Fruit fly (Drosophila melanogaster) S2 (cell line): Measurements from ENCODE around the gene Girdin.

Source experiments
- CG8478 ChIP-seq: fragments of >200 bp; optimal IDR thresholded peaks from 2 replicates; lab custom pipeline; 2018
- CTCF ChIP-seq, 2 experiments: fragments of >200 bp; optimal IDR thresholded peaks; 2 replicates each; lab custom pipeline; 2018

DNA sequence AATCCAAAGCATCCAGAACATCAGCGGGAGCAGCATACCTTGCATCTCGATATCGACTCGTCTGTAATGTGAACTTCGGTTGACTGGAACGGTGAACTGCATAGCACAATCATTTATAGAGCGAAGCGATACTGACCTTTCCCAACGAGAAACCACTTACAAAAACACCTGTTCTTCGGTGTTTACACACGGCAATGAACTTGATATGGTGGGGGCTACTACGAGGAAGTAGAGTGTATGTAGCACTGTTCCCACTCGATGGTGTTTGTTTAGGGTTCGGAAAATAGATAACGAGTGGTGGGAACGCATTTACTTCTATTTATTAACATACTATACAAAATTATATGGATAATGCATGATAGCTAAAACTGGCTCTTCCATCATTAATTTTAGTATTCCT is 30.2 kb downstream of the Girdin start, which contains the start of the genes CG32269 and CG32270:
- TF ChIP-seq CG8478 (lab: Kevin White, UChicago): no peak
- no peak for TF ChIP-seq CTCF (optimal IDR thresholded peaks at IDR 0.05; lab: Kevin White, UChicago)
